Worm (Caenorhabditis elegans) whole organism, midembryonic: Measurements from ENCODE around the gene hmit-1.2.

Experiments used
- T22C8.4 ChIP-seq: fragments of 200-800 bp; sonication (Bioruptor generic); IDR thresholded peaks from 2 replicates; pipeline ENCODE4 v1.3.6; 2022; ENCODE audit warnings: missing genetic modification characterization, missing compliant biosample characterization
- cog-1 ChIP-seq: sonication (generic microtip); optimal IDR thresholded peaks from 2 replicates; lab custom pipeline; 2016; ENCODE audit warnings: missing genetic modification characterization, missing compliant biosample characterization
- flt-1 ChIP-seq: fragments of 200-800 bp; sonication (Bioruptor generic); IDR thresholded peaks from 2 replicates; pipeline ENCODE4 v1.3.6; 2022; ENCODE audit warnings: missing genetic modification characterization, missing compliant biosample characterization
- klf-2 ChIP-seq: fragments of 200-800 bp; sonication (Bioruptor generic); conservative IDR thresholded peaks from 2 replicates; pipeline ENCODE4 v1.3.6; 2022; ENCODE audit warnings: missing genetic modification reagents, missing genetic modification characterization, missing compliant biosample characterization
- med-1 ChIP-seq: sonication (generic microtip); optimal IDR thresholded peaks from 2 replicates; lab custom pipeline; 2017; ENCODE audit warnings: missing genetic modification characterization, mild to moderate bottlenecking, missing compliant biosample characterization, antibody characterized with exemption, missing genetic modification reagents; ENCODE audit not compliant: insufficient read depth
- ref-1 ChIP-seq: fragments of 200-800 bp; sonication (Bioruptor generic); conservative IDR thresholded peaks from 2 replicates; pipeline ENCODE4 v1.3.6; 2022; ENCODE audit warnings: missing genetic modification reagents, missing genetic modification characterization, missing compliant biosample characterization
- tab-1 ChIP-seq: fragments of 200-800 bp; sonication (Bioruptor generic); IDR thresholded peaks from 2 replicates; pipeline ENCODE4 v1.3.6; 2022; ENCODE audit warnings: missing genetic modification characterization, missing compliant biosample characterization
- ztf-23 ChIP-seq: fragments of 200-800 bp; sonication (Bioruptor generic); IDR thresholded peaks from 2 replicates; pipeline ENCODE4 v1.3.6; 2022; ENCODE audit warnings: missing genetic modification reagents, missing genetic modification characterization, missing compliant biosample characterization
- ztf-29 ChIP-seq: fragments of 200-800 bp; sonication (Bioruptor generic); IDR thresholded peaks from 2 replicates; pipeline ENCODE4 v1.3.6; 2022; ENCODE audit warnings: missing genetic modification reagents, missing genetic modification characterization, missing compliant biosample characterization

The hmit-1.2 gene

DNA sequence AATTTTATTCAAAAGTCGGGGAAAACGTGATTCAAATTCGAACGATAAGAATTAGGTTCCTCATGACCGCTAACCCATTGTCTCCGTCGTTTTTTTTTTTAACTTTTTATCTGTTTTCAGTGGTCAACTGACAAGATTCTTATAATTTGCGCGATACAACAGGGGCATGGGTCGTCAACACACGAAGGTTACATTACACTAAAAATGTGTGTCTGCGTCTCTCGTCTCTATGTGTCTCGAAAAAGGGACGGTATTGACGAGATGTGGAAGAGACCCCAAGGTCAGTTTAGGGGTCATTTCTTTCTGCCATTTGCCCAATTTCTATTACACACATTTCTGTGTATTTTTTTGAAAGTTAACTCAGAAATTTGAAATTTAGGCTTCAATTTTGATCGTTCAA lies 44.9 kb downstream of the hmit-1.2 start:
- TF ChIP-seq tab-1 (GFP tag; lab: Robert Waterston, UW) (no peak), med-1 (no peak), T22C8.4 (GFP tag; lab: Robert Waterston, UW) (no peak), ref-1 (GFP tag; lab: Robert Waterston, UW) (no peak), klf-2 (GFP tag; lab: Robert Waterston, UW) (no peak), ztf-29 (no peak), cog-1 (tag; lab: Kevin White, UChicago) (no peak), flt-1 (GFP tag; lab: Robert Waterston, UW) (no peak), ztf-23 (GFP tag; lab: Robert Waterston, UW) (no peak)

DNA sequence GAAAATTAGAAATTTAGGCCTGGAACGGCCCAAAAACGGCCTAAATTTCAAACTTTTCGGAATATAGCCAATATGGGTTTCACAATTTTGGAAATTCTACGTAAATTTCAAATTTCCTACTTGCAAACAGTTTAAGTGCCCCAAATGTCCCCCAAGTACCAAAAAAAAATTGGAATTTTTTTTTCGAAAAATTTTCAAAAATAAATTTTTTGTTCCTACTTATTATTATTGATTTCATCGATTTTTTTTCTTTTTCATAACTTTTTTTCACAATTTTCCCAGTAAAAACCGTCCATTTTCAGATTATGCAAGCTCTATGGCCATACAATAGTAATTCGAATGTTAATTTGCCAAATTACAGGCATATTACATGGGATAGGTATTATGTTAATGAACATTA lies 47.0 kb downstream of the hmit-1.2 start, which contains the start of gene Y51A2D.21:
Gene Y51A2D.21, plus strand, starts transcription at position 301 of the 400 bp plus-strand sequence.
- TF ChIP-seq T22C8.4 (GFP tag; lab: Robert Waterston, UW), result no peak
- no peak for TF ChIP-seq cog-1 (tag; lab: Kevin White, UChicago)
- no peak for TF ChIP-seq klf-2 (GFP tag; lab: Robert Waterston, UW)
- TF ChIP-seq flt-1 (GFP tag; lab: Robert Waterston, UW), result no peak
- TF ChIP-seq ztf-23 (GFP tag; lab: Robert Waterston, UW), result no peak

DNA sequence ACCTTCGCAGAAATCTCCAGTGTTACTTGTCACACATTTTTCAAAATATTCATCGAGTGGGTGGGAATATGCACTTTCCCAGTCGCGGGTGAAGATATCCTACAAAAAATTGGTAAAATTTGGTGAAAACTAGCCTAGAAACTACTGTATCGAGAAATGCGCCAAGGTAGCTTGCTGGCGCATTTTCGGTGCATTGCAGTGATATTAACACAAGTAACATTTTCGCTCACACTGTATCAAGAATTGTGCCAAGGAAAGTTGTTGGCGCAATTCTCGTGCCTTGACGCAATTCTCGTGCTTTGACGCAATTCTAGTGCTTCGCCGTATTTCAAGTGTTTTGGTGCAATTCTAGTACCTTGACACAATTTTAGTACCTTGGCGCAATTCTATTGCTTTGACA lies 48.6 kb downstream of the hmit-1.2 start:
- TF ChIP-seq flt-1 (GFP tag; lab: Robert Waterston, UW), result no peak
- no peak for TF ChIP-seq cog-1 (tag; lab: Kevin White, UChicago)
- TF ChIP-seq med-1, result no peak
- TF ChIP-seq T22C8.4 (GFP tag; lab: Robert Waterston, UW), result no peak
- no peak for TF ChIP-seq tab-1 (GFP tag; lab: Robert Waterston, UW)
- no peak for TF ChIP-seq klf-2 (GFP tag; lab: Robert Waterston, UW)
- TF ChIP-seq ztf-23 (GFP tag; lab: Robert Waterston, UW), result no peak
- TF ChIP-seq ztf-29, result no peak
- TF ChIP-seq ref-1 (GFP tag; lab: Robert Waterston, UW), result no peak

DNA sequence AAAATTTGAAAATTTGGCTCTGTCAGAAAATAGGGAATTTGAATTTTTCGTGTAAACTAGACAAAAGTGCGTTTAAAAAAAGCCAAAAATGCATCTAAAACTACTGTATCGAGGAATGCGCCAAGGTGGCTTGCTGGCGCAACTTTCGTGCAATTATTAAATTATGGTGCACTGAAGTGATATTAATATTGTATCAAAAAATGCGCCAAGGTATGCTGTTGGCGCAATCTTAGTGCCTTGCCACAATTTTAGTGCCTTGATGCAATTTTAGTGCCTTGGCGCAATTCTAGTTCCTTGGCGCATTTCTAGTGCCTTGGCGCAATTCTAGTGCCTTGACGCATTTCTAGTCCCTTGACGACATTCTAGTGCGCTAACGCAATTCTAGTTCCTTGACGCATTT lies 50.5 kb downstream of the hmit-1.2 start:
- no peak for TF ChIP-seq ztf-29
- TF ChIP-seq flt-1 (GFP tag; lab: Robert Waterston, UW), result no peak
- no peak for TF ChIP-seq tab-1 (GFP tag; lab: Robert Waterston, UW)
- no peak for TF ChIP-seq med-1
- no peak for TF ChIP-seq T22C8.4 (GFP tag; lab: Robert Waterston, UW)
- no peak for TF ChIP-seq cog-1 (tag; lab: Kevin White, UChicago)
- no peak for TF ChIP-seq ztf-23 (GFP tag; lab: Robert Waterston, UW)
- no peak for TF ChIP-seq ref-1 (GFP tag; lab: Robert Waterston, UW)
- no peak for TF ChIP-seq klf-2 (GFP tag; lab: Robert Waterston, UW)

DNA sequence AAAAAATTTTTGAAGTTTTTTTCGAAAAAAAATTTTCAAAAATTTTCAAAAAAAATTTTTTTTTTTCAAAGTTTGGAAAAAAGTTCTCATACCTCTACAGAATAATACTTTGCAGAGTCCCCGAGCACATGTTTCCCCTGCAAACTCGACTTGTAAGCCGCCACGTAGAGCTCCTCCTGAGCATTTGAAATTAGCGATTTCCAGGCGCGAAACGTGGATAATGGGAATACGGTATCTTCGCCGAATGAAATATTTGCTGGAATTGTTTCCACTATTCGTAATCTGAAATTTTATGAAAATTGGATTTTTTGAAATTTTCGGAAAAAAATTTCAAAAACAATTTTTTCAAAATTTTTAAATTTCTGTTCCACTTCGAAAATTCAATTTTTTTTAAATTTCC lies 51.6 kb downstream of the hmit-1.2 start:
- TF ChIP-seq ref-1 (GFP tag; lab: Robert Waterston, UW) (no peak), tab-1 (GFP tag; lab: Robert Waterston, UW) (no peak)

DNA sequence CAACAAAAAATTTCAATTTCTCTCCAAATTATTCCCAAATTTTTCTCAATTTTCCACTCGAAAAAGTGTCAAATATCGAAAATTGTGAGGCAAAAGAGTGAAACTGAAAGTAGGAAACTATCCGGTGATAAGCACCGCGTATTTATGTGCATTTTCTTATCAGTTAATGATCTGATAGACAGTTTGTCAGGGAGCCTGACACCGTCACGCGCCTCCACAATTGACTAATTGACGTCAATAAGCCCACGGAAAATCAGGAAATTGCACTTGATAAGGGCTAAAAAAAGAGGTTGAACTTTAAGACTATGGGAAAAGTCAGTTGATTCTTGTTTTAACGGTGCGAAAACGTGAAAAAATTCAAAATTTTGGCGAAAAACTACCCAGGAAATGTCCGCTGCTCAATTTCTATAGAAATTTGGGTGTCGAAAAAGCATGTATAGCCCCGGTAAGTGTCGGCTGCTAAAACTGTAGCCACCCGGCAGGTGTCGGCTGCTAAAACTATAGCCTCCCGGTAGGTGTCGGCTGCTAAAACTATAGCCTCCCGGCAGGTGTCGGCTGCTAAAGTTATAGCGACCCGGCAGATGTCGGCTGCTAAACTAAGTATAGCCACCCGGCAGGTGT lies 53.0 kb downstream of the hmit-1.2 start:
- TF ChIP-seq cog-1 (tag; lab: Kevin White, UChicago), result no peak
- no peak for TF ChIP-seq flt-1 (GFP tag; lab: Robert Waterston, UW)
- TF ChIP-seq tab-1 (GFP tag; lab: Robert Waterston, UW), result no peak
- TF ChIP-seq med-1, result no peak
- no peak for TF ChIP-seq klf-2 (GFP tag; lab: Robert Waterston, UW)
- no peak for TF ChIP-seq ztf-23 (GFP tag; lab: Robert Waterston, UW)
- no peak for TF ChIP-seq ztf-29
- TF ChIP-seq T22C8.4 (GFP tag; lab: Robert Waterston, UW), result no peak
- no peak for TF ChIP-seq ref-1 (GFP tag; lab: Robert Waterston, UW)

DNA sequence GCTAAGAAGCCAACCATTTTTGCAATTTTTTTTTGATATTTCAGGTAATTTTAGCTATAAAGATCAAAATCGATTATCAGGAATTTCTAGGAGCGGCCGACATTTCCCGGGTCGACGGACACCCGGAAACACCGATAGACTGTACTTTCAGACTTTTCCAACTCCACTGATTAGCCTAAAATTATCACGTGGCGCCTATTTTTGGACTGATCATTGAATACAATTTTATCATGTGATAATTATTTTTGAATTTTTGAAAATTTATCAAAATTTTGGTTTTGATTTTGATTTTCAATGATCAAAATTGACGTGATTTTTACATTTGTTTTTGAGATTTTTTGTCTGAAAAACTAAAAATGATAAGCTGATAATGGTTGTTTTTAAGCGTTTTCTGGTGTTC lies 53.7 kb downstream of the hmit-1.2 start:
- TF ChIP-seq T22C8.4 (GFP tag; lab: Robert Waterston, UW), result no peak
- no peak for TF ChIP-seq cog-1 (tag; lab: Kevin White, UChicago)
- no peak for TF ChIP-seq flt-1 (GFP tag; lab: Robert Waterston, UW)
- TF ChIP-seq klf-2 (GFP tag; lab: Robert Waterston, UW), result no peak
- no peak for TF ChIP-seq tab-1 (GFP tag; lab: Robert Waterston, UW)
- no peak for TF ChIP-seq ref-1 (GFP tag; lab: Robert Waterston, UW)
- no peak for TF ChIP-seq med-1
- no peak for TF ChIP-seq ztf-29
- no peak for TF ChIP-seq ztf-23 (GFP tag; lab: Robert Waterston, UW)
